Worm (Caenorhabditis elegans): ENCODE results near the gene mccc-1.
A peak's percentile ranks its signal among the peaks of the same experiment; 100 is the strongest.
"Not testable (repeated sequence)": the region's sequence is repeated elsewhere in the genome, so short reads cannot be mapped to it uniquely, and the experiment has no call there.

The mccc-1 gene

ce11 chrIV:9884257-9884656, at the start of gene mccc-1, which contains the start of gene prp-18 (continued):
- TF ChIP-seq madf-9 (GFP tag; conservative IDR thresholded peaks at IDR 0.05): no peak
- no peak for TF ChIP-seq ceh-62 (tag; optimal IDR thresholded peaks at IDR 0.05)
- no peak for TF ChIP-seq lin-29 (GFP tag; IDR thresholded peaks at IDR 0.05)
- TF ChIP-seq zag-1 (tag; optimal IDR thresholded peaks at IDR 0.05): no peak
- no peak for TF ChIP-seq cey-2 (tag; optimal IDR thresholded peaks at IDR 0.05; ENCODE audit: borderline replicate concordance, insufficient read depth)
- TF ChIP-seq nhr-11 (tag; optimal IDR thresholded peaks at IDR 0.05): no peak
- TF ChIP-seq ztf-7 (tag; optimal IDR thresholded peaks at IDR 0.05): no peak
- no peak for TF ChIP-seq R02D3.7 (tag; optimal IDR thresholded peaks at IDR 0.05)
- no peak for TF ChIP-seq tag-97 (GFP tag; IDR thresholded peaks at IDR 0.05)
- TF ChIP-seq snpc-1.2 (GFP tag; IDR thresholded peaks at IDR 0.05): 0 out of 2 replicates have a peak, but pooled peaks have one; percentile 24
- TF ChIP-seq unc-62 (GFP tag; optimal IDR thresholded peaks at IDR 0.05 in 1 of 2): no peak
- no peak for TF ChIP-seq unc-62 (tag; optimal IDR thresholded peaks at IDR 0.05)
- TF ChIP-seq php-3 (GFP tag; IDR thresholded peaks at IDR 0.05): no peak
- TF ChIP-seq lin-13 (GFP tag; optimal IDR thresholded peaks at IDR 0.05): no peak
- no peak for TF ChIP-seq tra-1 (GFP tag; IDR thresholded peaks at IDR 0.05)
- no peak for TF ChIP-seq ctbp-1 (GFP tag; IDR thresholded peaks at IDR 0.05)
- TF ChIP-seq set-16 (GFP tag; IDR thresholded peaks at IDR 0.05): no peak
- no peak for TF ChIP-seq arid-1 (GFP tag; conservative IDR thresholded peaks at IDR 0.05)
- no peak for TF ChIP-seq daf-19 (GFP tag; conservative IDR thresholded peaks at IDR 0.05)
- no peak for TF ChIP-seq zfp-2 (tag; optimal IDR thresholded peaks at IDR 0.05)

ce11 chrIV:9836317-9836716, 48.1 kb upstream of the mccc-1 start, which contains the start of gene msp-81:
Gene msp-81, minus strand, starts transcription at chrIV:9836417.
- TF ChIP-seq F10B5.3 (tag; optimal IDR thresholded peaks at IDR 0.05) (no peak), ceh-28 (tag; optimal IDR thresholded peaks at IDR 0.05) (no peak), nhr-6 (tag; optimal IDR thresholded peaks at IDR 0.05) (no peak), F37D6.2 (tag; optimal IDR thresholded peaks at IDR 0.05) (no peak)

ce11 chrIV:9837349-9837748, 47.0 kb upstream of the mccc-1 start, which contains the start of gene msp-10:
Gene msp-10, plus strand, starts transcription at chrIV:9837649.
- not testable (repeated sequence) for TF ChIP-seq ceh-32 (tag; optimal IDR thresholded peaks at IDR 0.05; ENCODE audit: poor library complexity); skn-1 (tag; optimal IDR thresholded peaks at IDR 0.05); zip-2 (tag; optimal IDR thresholded peaks at IDR 0.05)

- TF ChIP-seq ceh-62 (tag; optimal IDR thresholded peaks at IDR 0.05) (no peak), dmd-8 (GFP tag; IDR thresholded peaks at IDR 0.05) (0 out of 2 replicates have a peak, but pooled peaks have one; percentile 35)
These were observed 43.3 kb upstream of the mccc-1 start, which contains the start of the genes kin-24 and msp-56 for ce11 chrIV:9840984-9841590. Gene kin-24, minus strand, starts transcription at chrIV:9841084. Gene msp-56, plus strand, starts transcription at chrIV:9841540.

ce11 chrIV:9842071-9842470, 42.3 kb upstream of the mccc-1 start, which contains the start of gene K07F5.17:
Gene K07F5.17, plus strand, starts transcription at chrIV:9842371.
- TF ChIP-seq nhr-48 (tag; optimal IDR thresholded peaks at IDR 0.05) (no peak), nhr-41 (GFP tag; IDR thresholded peaks at IDR 0.05) (no peak), ceh-32 (tag; optimal IDR thresholded peaks at IDR 0.05; ENCODE audit: poor library complexity) (no peak), unc-39 (tag; optimal IDR thresholded peaks at IDR 0.05) (no peak), unc-130 (GFP tag; optimal IDR thresholded peaks at IDR 0.05) (no peak), zfp-3 (GFP tag; conservative IDR thresholded peaks at IDR 0.05) (no peak), lin-13 (GFP tag; optimal IDR thresholded peaks at IDR 0.05) (no peak), ztf-7 (tag; optimal IDR thresholded peaks at IDR 0.05) (no peak), jun-1 (tag; optimal IDR thresholded peaks at IDR 0.05) (no peak)

All from whole organism, L4 larva.